Worm (Caenorhabditis elegans) whole organism, young adult: ENCODE data around the gene sri-77.

Source experiments
- ama-1 ChIP-seq, 3 experiments: fragments of 150-350 bp in 1 of 3; sonication (generic microtip) in 2 of 3; optimal IDR thresholded peaks; 2 replicates each; lab custom pipeline; 2014 to 2018; ENCODE audit warnings: missing biosample characterization in 2 of 3, missing genetic modification characterization in 2 of 3, missing genetic modification reagents in 2 of 3
- dox-1 ChIP-seq: fragments of 200-800 bp; sonication (Bioruptor generic); IDR thresholded peaks from 2 replicates; pipeline ENCODE4 v1.3.6; 2022; ENCODE audit warnings: missing genetic modification reagents, missing genetic modification characterization, missing compliant biosample characterization
- egrh-3 ChIP-seq: fragments of 200-800 bp; sonication (Bioruptor generic); IDR thresholded peaks from 2 replicates; pipeline ENCODE4 v1.3.6; 2022; ENCODE audit warnings: missing genetic modification reagents, missing genetic modification characterization, missing compliant biosample characterization
- hmg-1.2 ChIP-seq: fragments of 200-800 bp; sonication (Bioruptor generic); IDR thresholded peaks from 2 replicates; pipeline ENCODE4 v1.3.6; 2022; ENCODE audit warnings: missing genetic modification reagents, missing genetic modification characterization, missing compliant biosample characterization
- lin-54 ChIP-seq: fragments of 200-800 bp; sonication (Bioruptor generic); optimal IDR thresholded peaks from 2 replicates; lab custom pipeline; 2018; ENCODE audit warnings: mild to moderate bottlenecking, missing genetic modification characterization, missing compliant biosample characterization
- rcor-1 ChIP-seq: fragments of 200-800 bp; sonication (Bioruptor generic); IDR thresholded peaks from 2 replicates; pipeline ENCODE4 v1.3.6; 2022; ENCODE audit warnings: missing genetic modification reagents, missing genetic modification characterization, missing compliant biosample characterization
- unc-62 ChIP-seq: fragments of 150-350 bp; optimal IDR thresholded peaks from 2 replicates; lab custom pipeline; 2014; ENCODE audit warnings: missing biosample characterization, missing genetic modification reagents, missing genetic modification characterization

DNA sequence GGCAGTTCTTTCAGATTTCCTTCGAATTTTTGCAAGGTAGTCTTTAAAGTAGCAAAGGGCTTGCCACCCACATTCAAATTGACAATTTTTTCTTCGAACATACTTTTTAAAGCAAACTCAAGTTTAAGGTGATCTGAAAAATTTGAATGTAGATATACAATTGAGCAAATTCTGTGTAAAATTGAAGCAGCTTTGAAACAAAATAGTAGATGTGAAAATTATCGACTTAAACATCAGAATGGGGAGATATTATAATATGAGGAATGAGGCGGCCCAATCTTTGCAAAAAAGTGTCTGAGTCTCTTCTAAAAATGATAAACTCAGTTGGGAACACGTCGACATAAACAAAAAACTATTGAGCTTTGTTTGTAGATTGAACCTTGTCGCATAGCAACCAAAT is 39.3 kb upstream of the sri-77 start, which contains the start of gene F22E5.11:
- TF ChIP-seq rcor-1 (GFP tag; lab: Robert Waterston, UW) (no peak), unc-62 (GFP tag; lab: Kevin White, UChicago) (no peak), egrh-3 (GFP tag; lab: Robert Waterston, UW) (no peak), lin-54 (no peak), dox-1 (GFP tag; lab: Robert Waterston, UW) (no peak), ama-1 (optimal IDR thresholded peaks at IDR 0.05; lab: Kevin White, UChicago) (no peak), ama-1 (GFP tag; optimal IDR thresholded peaks at IDR 0.05; lab: Kevin White, UChicago) (no peak), hmg-1.2 (GFP tag; lab: Robert Waterston, UW) (no peak)
